Worm (Caenorhabditis elegans) whole organism, dauer: Measurements from ENCODE around the gene K08B12.3.

Source experiments
- unc-62 ChIP-seq: sonication (generic microtip); optimal IDR thresholded peaks from 2 replicates; lab custom pipeline; 2017; ENCODE audit warnings: missing biosample characterization, missing genetic modification reagents, missing genetic modification characterization

The K08B12.3 gene

DNA sequence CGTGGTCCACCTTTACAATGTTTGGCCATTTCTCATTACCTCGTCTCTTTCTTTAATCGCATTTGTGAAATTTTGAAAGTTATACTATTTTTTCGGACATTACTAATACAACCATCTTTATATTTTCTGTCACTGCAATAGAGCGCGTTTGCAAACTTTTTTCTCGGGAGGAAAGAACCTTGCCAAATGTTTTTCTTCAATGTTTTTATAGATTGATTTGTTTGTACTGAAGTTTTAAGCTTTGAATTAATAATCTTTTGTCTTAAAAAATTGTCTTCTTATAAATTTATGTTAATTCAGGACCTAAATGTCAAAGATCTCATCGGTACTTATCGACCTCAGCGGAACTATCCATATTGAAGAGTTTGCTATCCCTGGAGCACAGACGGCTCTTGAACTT lies at the start of gene K08B12.3:
K08B12.3 (plus strand) TSS at position 301 of the 400 bp plus-strand sequence.
- TF ChIP-seq unc-62 (GFP tag; lab: Kevin White, UChicago), result no peak

ce11 chrV:6202573-6202972 lies 32.4 kb upstream of the K08B12.3 start, which contains the start of gene ttn-1:
TSS of gene ttn-1 (minus strand) at chrV:6202632.
- TF ChIP-seq unc-62 (GFP tag; lab: Kevin White, UChicago), result no peak

DNA sequence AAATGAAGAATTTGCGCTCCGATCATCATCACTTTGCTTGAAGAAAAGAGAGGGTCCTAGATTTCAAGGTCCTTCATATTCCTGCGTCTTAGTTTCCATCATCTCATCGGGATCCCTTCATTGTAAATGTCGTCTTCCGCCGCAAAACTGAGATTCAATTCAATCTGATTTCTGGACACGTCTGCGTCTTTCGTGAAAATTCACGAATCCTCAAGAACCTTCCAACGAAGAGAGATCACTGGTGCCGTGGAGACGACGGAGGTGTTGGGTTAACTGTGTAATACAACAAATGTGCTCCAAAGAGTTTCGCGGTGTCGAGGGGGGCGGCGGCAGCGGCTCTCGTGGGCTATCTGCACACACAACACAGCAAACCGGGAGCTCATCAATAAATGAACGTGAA lies 30.9 kb upstream of the K08B12.3 start:
- no peak for TF ChIP-seq unc-62 (GFP tag; lab: Kevin White, UChicago)

- no peak for TF ChIP-seq unc-62 (GFP tag; lab: Kevin White, UChicago)
Observed at ce11 chrV:6206498-6206897, 28.5 kb upstream of the K08B12.3 start, which contains the start of gene W06H8.2. TSS of gene W06H8.2 (plus strand) at chrV:6206755.

ce11 chrV:6208585-6208984 lies 26.4 kb upstream of the K08B12.3 start, which contains the start of gene rme-1:
TSS of gene rme-1 (plus strand) at chrV:6208885.
- TF ChIP-seq unc-62 (GFP tag; lab: Kevin White, UChicago), result no peak

DNA sequence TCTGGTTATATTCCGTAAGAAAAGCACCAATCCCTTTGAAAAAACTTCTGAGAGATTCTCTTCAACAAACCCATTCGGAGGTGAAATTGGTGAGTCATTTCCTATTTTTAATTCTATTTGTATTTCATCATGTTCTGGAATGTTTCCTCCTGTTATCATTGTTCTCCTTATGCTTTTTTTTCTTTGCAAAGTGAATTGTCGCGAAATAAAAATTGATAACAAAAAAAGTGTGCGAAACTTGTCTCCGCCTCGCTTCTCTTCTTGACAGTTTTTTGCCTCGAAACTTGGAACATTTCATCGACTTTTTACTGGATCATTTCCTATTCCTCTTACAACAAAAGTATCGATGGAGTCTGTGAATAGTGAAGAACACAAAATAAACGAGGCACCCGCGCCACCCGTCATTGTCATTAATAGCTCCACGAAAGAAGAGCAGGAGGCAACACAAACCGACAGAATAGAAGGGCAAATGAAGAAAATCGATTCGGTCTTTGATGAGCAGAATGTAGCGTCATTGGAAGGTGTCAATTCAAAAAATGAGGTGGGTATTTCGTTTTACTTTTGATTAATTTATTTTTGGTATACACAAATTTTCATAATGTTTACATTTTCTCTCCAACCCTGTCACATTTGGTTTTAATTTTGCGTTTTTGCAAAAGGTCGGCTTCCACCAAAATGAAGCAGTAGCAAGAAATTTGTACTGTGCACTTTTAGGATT lies 24.9 kb upstream of the K08B12.3 start:
- no peak for TF ChIP-seq unc-62 (GFP tag; lab: Kevin White, UChicago)

- no peak for TF ChIP-seq unc-62 (GFP tag; lab: Kevin White, UChicago)
Observed at ce11 chrV:6211509-6211908, 23.5 kb upstream of the K08B12.3 start.

DNA sequence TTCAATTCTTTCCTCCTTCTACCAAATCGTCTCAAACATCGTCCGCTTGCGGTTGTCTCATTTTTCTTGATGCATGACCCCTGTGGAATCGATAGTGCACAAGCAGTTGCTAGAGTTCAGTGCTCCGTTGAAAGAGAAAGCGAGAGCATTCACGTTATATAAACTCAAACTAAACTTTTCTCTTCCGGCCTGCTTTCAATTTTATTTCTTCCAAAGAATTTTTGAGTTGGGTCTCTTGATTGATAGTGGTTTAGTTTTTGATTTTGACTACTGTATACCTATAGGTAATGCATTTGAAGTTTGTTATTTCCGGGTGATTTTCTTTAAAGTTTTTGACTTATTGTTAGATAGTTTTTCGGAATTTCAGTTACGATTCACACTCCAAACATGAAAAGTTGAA lies 22.4 kb upstream of the K08B12.3 start:
- TF ChIP-seq unc-62 (GFP tag; lab: Kevin White, UChicago), result no peak

- TF ChIP-seq unc-62 (GFP tag; lab: Kevin White, UChicago), result no peak
Observed at ce11 chrV:6213216-6213735, 21.7 kb upstream of the K08B12.3 start.

ce11 chrV:6213845-6214244 lies 21.1 kb upstream of the K08B12.3 start:
- TF ChIP-seq unc-62 (GFP tag; lab: Kevin White, UChicago), result no peak

- no peak for TF ChIP-seq unc-62 (GFP tag; lab: Kevin White, UChicago)
Observed at ce11 chrV:6214465-6214864, 20.5 kb upstream of the K08B12.3 start.

DNA sequence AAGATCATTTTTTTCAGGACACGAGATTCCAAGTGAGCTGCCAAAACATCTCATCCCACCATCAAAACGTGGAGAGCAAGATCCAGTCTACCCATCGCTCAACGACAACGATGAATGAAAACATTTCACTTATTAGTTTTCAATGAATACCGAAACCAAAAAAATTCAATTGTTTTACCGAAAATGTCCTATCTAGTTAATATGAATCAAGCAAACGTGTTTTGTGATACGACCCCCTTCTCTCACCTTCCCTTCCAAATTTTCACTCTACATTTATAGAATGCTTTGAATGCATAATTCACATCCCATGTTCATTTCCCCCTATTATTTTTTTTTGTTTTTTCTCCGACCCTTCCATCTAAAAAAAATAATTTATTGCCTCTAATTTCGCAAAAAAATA lies 17.8 kb upstream of the K08B12.3 start:
- no peak for TF ChIP-seq unc-62 (GFP tag; lab: Kevin White, UChicago)

DNA sequence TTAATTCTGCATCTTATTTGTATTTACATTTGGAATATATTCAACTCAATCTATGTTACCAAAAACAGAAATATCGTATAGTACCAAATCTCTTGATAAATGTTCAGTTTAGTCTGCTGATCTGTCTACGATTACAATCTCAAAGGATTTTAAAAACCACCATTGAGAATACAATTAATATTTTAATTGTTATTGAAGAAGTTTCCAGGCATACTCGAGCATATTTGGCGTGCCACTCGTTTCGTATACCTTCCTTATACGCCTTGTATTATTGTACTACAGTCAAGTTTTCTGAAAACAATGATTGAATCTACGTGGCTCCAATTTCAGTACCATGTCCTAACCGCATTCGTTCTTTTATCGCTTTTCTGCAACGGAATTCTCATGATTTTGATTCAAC lies 17.1 kb upstream of the K08B12.3 start, which contains the start of gene str-206:
str-206 (plus strand) TSS at position 301 of the 400 bp plus-strand sequence.
- no peak for TF ChIP-seq unc-62 (GFP tag; lab: Kevin White, UChicago)

DNA sequence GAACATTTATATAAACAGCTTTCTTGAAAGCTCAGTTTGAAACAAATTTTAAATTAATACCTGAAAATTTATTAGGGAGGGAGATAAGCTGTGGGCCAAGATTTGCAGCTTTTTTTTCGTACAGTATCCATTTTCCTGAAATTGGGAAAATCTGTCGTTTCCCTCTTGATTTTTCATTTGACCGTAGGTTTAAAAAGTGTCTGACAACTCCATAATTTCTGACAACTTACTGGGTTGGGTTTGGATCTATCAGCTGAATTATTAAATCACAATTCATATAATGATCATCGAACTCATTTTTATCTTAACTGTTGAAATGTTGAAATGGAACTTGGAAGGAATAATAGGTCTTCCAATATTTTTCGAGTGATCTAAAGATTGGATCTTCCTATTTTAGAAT lies 14.2 kb upstream of the K08B12.3 start:
- TF ChIP-seq unc-62 (GFP tag; lab: Kevin White, UChicago), result no peak

DNA sequence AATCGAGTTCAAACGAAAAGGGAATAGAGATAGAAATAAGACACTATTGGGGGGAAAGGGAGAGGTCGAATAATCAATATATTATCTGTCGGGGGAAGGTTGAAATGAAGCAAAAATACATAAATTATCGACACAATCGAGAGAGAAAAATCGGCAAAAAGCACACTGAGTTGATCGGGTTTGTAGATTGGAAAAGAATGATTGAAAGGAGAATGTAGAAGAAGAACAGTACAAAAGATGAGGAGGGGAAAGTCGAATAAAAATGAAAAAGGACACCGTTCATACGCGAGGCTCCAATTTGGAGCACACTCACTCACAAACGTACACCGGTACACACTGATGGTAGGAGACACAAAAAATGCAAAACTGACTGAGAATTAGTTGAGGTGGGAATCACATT lies 13.7 kb upstream of the K08B12.3 start:
- TF ChIP-seq unc-62 (GFP tag; lab: Kevin White, UChicago), result no peak

DNA sequence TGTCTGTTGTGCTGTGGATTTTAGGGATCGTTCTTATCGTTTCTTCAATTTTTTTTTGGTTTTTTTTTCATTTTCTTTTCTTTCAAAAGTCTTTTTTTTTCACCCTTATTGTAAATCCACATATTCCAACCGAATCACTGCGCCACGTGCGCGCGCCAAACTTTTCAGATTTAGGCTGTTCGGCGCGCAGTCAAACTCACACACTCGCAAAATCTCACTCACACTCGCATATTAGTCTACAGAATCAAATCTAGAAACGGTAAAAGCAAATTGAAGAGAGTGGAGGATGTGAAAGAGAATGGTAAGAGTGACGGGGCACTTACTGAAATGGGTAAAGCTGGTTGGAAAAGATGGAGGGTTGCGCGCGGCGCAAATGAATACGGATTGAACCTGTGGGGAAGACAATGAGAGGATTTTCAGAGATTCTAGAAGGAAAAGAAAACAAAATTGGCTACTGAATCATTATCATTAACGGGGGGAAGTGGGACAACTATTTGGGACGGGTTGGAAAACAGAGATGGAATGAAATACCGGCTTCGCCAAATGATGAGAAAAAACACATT lies 12.7 kb upstream of the K08B12.3 start:
- no peak for TF ChIP-seq unc-62 (GFP tag; lab: Kevin White, UChicago)
